Worm (Caenorhabditis elegans): Measurements from ENCODE around the gene pqn-74.

DNA sequence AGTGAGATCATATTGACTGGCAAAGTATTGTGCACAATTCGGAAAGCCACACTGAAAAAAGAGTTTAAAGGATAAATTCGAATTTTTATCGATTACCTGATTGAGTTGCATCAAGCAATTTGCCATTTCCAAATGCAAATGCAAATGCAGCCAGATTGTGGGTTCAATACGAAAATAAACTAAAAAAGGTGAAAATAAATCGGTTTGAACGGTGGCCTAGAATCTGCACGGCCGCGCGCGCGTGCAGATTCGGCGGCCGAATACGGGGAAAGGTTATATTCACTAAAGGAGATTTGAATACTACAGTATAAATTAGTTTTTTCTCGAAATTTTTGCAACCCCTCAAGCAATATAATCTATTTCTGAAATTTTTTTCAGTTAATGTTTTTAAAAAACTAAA lies 41.9 kb downstream of the pqn-74 start, which contains the start of gene Y67H2A.10:
- TF ChIP-seq T22C8.4 (GFP tag; IDR thresholded peaks at IDR 0.05) (no peak), flt-1 (GFP tag; IDR thresholded peaks at IDR 0.05) (no peak)
